Fruit fly (Drosophila melanogaster) ovary, adult (tissue): Measurements from ENCODE around the gene CG15468.

Experiments
- CG17801 ChIP-seq: fragments of 200-800 bp; optimal IDR thresholded peaks from 2 replicates; lab custom pipeline; 2019; ENCODE audit warnings: missing biosample characterization, mild to moderate bottlenecking, missing genetic modification characterization, moderate library complexity; ENCODE audit not compliant: partially characterized antibody

The CG15468 gene

dm6 chrX:4939788-4940441 is 21.0 kb downstream of the CG15468 start:
- TF ChIP-seq CG17801 (GFP tag; lab: Kevin White, UChicago), result peak; percentile 97

DNA sequence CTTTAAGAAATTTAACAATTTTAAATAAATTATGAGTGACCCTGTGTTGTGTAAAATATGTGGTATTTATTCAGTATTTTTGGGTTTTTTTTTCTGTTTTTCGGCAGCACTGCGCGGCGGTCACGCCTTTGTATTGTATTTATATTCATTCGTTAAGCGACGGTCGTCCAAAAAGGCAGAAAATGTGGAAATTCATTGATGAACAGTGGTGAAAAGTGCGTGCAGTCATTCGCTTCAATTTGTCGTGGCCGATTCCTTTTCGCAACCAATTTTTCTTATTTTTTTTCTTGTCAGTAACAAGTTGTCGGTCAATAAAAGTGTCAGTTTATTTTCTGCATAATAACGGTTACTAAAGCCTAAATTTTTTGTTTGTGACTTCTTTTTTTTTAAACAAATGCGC is 21.9 kb downstream of the CG15468 start, which contains the start of gene Ptp4E:
Gene Ptp4E, plus strand, starts transcription at position 143 of the 400 bp plus-strand sequence.
- no peak for TF ChIP-seq CG17801 (GFP tag; lab: Kevin White, UChicago)

DNA sequence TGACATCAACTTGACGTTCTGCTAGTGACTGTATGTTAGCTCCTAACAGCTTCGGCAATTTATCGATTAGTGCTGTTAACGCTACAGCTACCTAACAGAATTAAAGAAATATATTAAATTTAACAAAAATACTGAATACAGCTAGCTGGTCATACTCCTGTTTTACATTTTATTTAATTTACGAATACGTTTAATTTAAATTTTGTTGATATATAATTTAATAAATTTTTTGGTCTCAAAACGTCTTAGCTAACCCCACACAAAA is 22.9 kb downstream of the CG15468 start, which contains the start of gene CG44774:
Gene CG44774, minus strand, starts transcription at position 34 of the 265 bp plus-strand sequence.
- no peak for TF ChIP-seq CG17801 (GFP tag; lab: Kevin White, UChicago)

DNA sequence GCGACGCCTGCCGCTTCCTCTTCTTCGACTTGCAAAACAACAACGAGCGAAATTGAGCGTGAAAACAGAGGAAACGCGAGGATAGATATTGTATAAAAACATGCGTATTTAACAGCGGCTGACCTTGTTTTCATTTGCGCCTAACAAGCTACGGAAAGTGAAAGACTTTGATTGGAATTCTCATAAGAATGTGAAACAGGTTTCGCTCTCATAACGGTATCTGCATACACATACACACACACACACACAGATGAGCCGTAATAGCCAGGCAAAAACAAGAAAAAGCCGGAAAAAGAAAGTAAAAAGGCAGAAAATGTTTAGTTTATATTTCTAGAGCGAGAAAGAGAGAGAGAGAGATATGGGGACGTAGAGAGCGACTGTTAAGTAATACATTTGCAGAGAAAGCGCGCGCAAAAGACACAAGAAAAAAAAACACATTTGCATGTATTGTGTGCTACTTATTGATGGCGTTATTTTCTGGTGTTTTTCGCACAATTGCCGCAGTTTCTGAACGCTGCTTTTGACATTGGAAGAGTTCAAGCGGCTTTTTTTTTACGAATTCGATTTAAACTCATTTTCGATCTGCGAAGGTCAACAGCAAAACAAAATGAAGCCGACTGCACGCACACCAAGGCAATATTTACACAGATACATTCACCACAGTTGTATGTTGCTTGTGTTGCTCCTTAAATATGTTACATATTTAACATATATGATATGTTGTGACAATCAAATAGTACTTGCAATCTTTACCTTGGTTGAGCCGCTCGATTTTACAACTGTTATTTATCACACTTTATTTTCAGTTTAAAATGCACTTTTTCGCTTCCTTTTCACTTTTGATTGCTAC is 23.5 kb downstream of the CG15468 start:
- no peak for TF ChIP-seq CG17801 (GFP tag; lab: Kevin White, UChicago)

DNA sequence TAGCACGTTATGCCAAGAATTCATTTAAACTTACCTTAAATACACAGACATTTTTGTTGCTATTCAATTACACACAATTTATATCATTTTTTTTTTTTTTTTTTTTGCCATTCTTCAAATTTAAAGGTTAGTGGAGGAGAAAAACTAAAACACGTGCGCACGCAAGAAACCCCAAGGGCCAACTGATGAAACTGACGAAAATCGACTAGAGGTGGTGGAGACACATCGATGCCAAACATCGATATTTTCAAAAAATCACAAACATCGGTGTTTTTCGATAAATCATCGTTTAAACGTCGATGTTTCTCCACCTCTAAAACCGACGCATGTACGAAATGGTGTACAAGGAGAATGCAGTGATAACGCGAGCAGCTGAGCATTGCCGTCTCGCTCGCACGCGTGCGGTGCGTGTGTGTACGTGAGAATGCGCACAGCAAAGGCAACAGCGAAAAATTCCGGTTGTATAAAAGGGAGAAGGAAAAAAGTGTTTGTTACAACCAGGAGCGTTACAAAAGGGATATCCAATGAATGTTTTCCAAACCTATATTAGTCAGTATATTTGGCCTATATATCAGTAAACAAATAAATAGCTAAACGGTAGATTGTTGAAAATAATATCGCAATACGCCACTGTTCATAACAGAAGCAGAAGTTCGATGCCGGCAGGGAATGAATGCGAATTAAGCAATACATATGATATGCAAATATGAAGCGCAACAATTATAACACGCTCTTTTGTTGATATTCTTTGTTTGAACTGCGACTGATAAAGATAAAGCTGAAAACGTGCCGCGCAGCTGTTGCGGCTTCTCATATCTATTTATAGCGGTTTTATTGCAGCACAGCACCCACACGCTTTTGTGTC is 24.7 kb downstream of the CG15468 start:
- TF ChIP-seq CG17801 (GFP tag; lab: Kevin White, UChicago), result no peak

DNA sequence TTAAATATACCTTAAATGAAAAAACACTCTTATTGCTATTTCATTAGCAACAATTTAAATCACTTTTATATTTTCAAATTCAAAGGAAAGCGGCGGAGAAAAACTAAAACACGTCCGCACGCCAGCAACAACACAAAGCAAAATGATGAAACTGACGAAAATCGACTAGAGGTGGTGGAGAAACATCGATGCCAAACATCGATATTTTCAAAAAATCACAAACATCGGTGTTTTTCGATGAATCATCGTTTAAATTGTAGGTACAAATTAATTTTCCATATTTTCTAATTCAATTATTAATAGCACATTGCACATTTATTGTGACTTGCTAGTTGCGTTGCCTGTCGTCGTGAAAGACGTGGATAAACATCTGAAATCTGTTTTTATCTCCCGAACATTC is 29.9 kb downstream of the CG15468 start:
- peak; percentile 43 for TF ChIP-seq CG17801 (GFP tag; lab: Kevin White, UChicago)

- no peak for TF ChIP-seq CG17801 (GFP tag; lab: Kevin White, UChicago)
These were observed 30.6 kb downstream of the CG15468 start for dm6 chrX:4930100-4931010.

DNA sequence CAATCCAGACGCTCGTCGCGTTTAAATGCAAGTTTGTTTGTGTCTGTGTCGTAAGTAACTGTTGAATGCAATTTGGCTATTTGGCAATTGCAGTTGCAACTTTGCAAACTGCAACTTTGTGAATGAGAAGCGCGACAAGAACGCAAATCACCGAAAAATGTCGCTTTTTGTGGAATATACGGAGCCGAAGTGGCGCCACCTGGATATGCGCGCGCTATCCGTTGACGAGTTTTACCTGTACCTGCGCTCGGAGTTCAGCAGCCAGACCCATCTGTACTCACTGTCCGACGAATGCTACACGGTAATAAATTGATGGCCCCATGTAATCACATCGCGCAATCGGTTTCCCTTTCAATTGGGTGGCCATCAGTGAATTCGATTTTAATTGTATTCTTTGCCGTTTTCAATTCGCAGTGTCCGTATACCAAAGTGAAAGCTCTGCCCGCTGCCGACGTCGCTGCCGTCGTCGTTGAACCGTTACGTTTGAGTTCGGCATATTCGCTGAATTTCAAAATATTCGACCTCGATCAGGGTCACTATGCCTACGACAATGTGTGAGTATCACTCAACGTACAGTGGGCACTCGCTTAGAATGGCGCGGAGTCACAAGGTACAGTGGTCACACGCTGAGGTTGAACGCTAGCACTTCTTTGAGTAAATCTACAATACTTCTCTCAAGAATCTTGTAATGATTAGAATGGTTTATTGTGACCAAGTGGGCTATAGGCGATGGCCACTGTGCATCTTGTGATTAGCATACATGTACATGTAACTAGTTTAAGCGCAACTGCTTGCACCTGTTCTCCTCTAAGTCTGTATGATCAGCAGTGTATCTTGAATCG is 41.7 kb downstream of the CG15468 start:
- TF ChIP-seq CG17801 (GFP tag; lab: Kevin White, UChicago), result peak; percentile 76

DNA sequence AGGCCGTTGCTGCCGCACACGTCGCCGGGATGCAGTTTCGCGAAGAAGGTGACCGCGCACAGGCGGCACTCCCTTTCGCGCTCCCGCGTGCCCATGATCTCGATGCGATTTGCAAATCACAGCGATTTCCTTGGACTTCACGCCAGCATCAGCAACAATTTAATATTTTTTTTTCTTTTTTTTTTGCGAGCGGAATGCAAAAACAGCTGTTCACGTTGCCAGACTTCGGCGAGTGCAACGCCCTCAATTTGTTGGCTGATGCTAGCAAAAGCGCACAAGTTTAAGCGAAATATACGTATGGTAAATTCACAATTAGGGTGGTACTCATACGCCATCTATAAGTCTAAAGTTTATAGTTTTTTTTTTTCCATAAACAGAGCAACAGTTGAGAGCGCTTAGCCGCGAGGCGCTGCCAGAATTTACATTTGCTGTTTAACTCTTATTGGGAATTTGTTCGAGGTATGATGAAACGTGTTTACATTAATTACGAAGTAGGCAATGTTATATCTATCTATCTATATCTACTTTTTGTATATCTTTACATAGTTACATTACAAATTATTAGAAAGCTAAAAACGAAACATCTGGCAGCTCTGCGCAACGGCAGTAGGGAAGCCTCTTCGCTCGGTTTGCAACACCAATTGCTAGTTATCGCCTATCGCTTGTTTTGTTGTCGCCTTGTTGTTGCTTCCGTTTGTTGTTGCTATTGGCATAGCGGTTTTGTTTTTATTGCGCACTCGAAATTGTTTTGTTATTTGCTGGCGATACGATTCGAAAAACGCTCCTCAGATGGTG is 42.5 kb downstream of the CG15468 start, which contains the start of the genes CG4041 and Hgsnat:
Gene CG4041, minus strand, starts transcription at position 220 of the 795 bp plus-strand sequence.
Gene Hgsnat, plus strand, starts transcription at position 503 of the 795 bp plus-strand sequence.
- TF ChIP-seq CG17801 (GFP tag; lab: Kevin White, UChicago), result peak; percentile 4

- no peak for TF ChIP-seq CG17801 (GFP tag; lab: Kevin White, UChicago)
These were observed 48.6 kb downstream of the CG15468 start for dm6 chrX:4912370-4912769.

DNA sequence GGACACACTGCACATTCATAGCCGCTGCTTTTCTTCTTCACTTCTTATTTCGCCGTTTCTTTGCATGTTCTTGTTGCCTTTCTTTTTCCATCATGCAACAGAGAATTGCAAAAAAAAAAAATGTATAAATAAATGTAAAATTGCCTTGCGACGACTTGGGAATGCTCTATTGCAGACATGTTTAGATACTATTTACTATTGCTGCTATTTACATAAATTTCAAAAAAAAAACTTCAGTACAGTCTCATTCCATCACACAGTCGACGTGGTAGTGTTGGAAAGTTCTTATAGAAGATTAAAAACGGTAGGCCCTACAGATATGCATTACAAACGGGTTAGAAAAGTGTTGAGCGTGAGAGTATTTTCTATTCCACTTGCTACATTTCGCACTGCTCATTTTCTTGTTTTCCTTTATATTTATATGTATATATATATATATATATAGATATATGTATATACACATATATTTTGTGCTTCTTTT is 49.1 kb downstream of the CG15468 start:
- TF ChIP-seq CG17801 (GFP tag; lab: Kevin White, UChicago), result peak; percentile 88

DNA sequence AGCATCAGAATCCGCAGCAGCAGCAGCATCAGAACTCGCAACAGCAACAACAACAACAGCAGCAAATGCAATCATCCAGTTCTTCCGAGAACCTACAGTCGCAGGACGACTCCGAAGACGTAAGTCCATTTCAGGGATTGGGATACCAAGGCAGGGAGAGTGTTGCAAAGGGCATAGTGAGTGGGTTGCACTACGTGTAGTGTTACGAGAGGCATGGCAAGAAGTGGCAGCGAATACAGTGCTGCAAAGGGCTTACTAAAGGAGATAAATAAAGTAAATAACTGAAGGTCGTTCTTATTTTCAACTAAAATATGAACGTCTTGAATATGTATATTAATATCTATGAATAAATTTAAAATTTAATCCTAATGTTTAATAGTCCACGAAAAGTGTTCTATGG is 49.9 kb downstream of the CG15468 start:
- no peak for TF ChIP-seq CG17801 (GFP tag; lab: Kevin White, UChicago)
